Worm (Caenorhabditis elegans) whole organism, early embryonic: ENCODE measurements around the gene Y45F3A.1.

Experiments used
- B0310.2 ChIP-seq: sonication (generic microtip); optimal IDR thresholded peaks from 2 replicates; lab custom pipeline; 2016; ENCODE audit warnings: mild to moderate bottlenecking, missing genetic modification characterization, missing compliant biosample characterization
- F13C5.2 ChIP-seq: sonication (generic microtip); optimal IDR thresholded peaks from 2 replicates; lab custom pipeline; 2017; ENCODE audit warnings: mild to moderate bottlenecking, missing genetic modification characterization, inconsistent platforms, missing compliant biosample characterization
- aly-1 ChIP-seq: sonication (generic microtip); optimal IDR thresholded peaks from 2 replicates; lab custom pipeline; 2016; ENCODE audit warnings: missing genetic modification characterization, missing compliant biosample characterization
- ama-1 ChIP-seq: fragments of 150-350 bp; optimal IDR thresholded peaks from 2 replicates; lab custom pipeline; 2014
- ceh-13 ChIP-seq: fragments of 200-800 bp; sonication (Bioruptor generic); optimal IDR thresholded peaks from 2 replicates; lab custom pipeline; 2018; ENCODE audit warnings: mild to moderate bottlenecking, missing genetic modification characterization, missing compliant biosample characterization
- ceh-36 ChIP-seq: sonication (generic microtip); optimal IDR thresholded peaks from 2 replicates; lab custom pipeline; 2016; ENCODE audit warnings: missing genetic modification characterization, inconsistent platforms, missing compliant biosample characterization
- ets-7 ChIP-seq: sonication (generic microtip); optimal IDR thresholded peaks from 2 replicates; lab custom pipeline; 2016; ENCODE audit warnings: missing genotype, missing genetic modification characterization, missing compliant biosample characterization
- flt-1 ChIP-seq: fragments of 200-800 bp; sonication (Bioruptor generic); IDR thresholded peaks from 2 replicates; pipeline ENCODE4 v1.3.6; 2022; ENCODE audit warnings: missing genetic modification characterization, missing compliant biosample characterization
- hmbx-1 ChIP-seq: sonication (generic microtip); optimal IDR thresholded peaks from 2 replicates; lab custom pipeline; 2016; ENCODE audit warnings: mild to moderate bottlenecking, missing genetic modification characterization, missing compliant biosample characterization
- hmg-4 ChIP-seq: fragments of 200-800 bp; sonication (Bioruptor generic); optimal IDR thresholded peaks from 2 replicates; lab custom pipeline; 2018; ENCODE audit warnings: mild to moderate bottlenecking, missing genetic modification characterization, missing compliant biosample characterization
- hnd-1 ChIP-seq: sonication (generic microtip); optimal IDR thresholded peaks from 2 replicates; lab custom pipeline; 2016; ENCODE audit warnings: missing genetic modification characterization, missing compliant biosample characterization
- pes-1 ChIP-seq: fragments of 200-800 bp; sonication (Bioruptor generic); IDR thresholded peaks from 2 replicates; pipeline ENCODE4 v1.3.6; 2022; ENCODE audit warnings: missing genetic modification reagents, missing genetic modification characterization, missing compliant biosample characterization
- scrt-1 ChIP-seq: fragments of 200-800 bp; sonication (Bioruptor generic); IDR thresholded peaks from 2 replicates; pipeline ENCODE4 v1.3.6; 2022; ENCODE audit warnings: missing genetic modification characterization, missing compliant biosample characterization
- sea-1 ChIP-seq: fragments of 200-800 bp; sonication (Bioruptor generic); conservative IDR thresholded peaks from 2 replicates; pipeline ENCODE4 v1.3.6; 2022; ENCODE audit warnings: missing genetic modification characterization, missing compliant biosample characterization
- tbx-11 ChIP-seq: fragments of 200-800 bp; sonication (Bioruptor generic); IDR thresholded peaks from 2 replicates; pipeline ENCODE4 v1.3.6; 2022; ENCODE audit warnings: missing genetic modification characterization, missing compliant biosample characterization
- tbx-37 ChIP-seq: fragments of 200-800 bp; sonication (Bioruptor generic); conservative IDR thresholded peaks from 2 replicates; pipeline ENCODE4 v1.3.6; 2022; ENCODE audit warnings: missing genetic modification reagents, missing genetic modification characterization, missing compliant biosample characterization
- tra-4 ChIP-seq: sonication (generic microtip); optimal IDR thresholded peaks from 2 replicates; lab custom pipeline; 2017; ENCODE audit warnings: missing genetic modification characterization, missing compliant biosample characterization

The Y45F3A.1 gene

DNA sequence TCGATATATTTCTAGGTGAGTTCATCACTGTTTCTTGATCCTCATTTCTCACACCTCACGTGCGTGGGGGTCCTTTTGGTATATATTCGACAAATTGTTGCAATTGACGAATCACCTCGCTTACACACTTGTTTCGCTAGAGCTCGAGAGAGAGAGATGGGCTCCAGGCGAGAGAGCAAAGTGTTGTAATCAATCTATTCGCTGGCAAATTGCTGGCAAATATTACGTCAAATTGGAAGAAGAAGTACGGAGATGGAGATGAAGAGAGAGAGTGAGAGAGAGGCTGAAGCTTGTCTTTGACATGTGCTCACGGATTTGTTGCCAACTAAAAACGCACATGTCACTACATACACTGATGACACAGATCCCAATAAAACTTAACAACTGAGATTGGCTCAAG is 35.8 kb downstream of the Y45F3A.1 start:
- TF ChIP-seq hmbx-1 (no peak), hmg-4 (GFP tag; lab: Kevin White, UChicago) (no peak), hnd-1 (tag; lab: Kevin White, UChicago) (no peak), aly-1 (tag; lab: Kevin White, UChicago) (no peak), tbx-11 (GFP tag; lab: Robert Waterston, UW) (no peak), ets-7 (tag; lab: Kevin White, UChicago) (no peak), scrt-1 (GFP tag; lab: Robert Waterston, UW) (no peak), ceh-13 (GFP tag; lab: Kevin White, UChicago) (no peak), pes-1 (no peak), tra-4 (no peak), tbx-37 (GFP tag; lab: Robert Waterston, UW) (no peak), B0310.2 (tag; lab: Kevin White, UChicago) (no peak), sea-1 (GFP tag; lab: Robert Waterston, UW) (no peak), F13C5.2 (tag; lab: Kevin White, UChicago) (no peak), flt-1 (GFP tag; lab: Robert Waterston, UW) (no peak), ceh-36 (no peak), ama-1 (lab: Kevin White, UChicago) (no peak)

DNA sequence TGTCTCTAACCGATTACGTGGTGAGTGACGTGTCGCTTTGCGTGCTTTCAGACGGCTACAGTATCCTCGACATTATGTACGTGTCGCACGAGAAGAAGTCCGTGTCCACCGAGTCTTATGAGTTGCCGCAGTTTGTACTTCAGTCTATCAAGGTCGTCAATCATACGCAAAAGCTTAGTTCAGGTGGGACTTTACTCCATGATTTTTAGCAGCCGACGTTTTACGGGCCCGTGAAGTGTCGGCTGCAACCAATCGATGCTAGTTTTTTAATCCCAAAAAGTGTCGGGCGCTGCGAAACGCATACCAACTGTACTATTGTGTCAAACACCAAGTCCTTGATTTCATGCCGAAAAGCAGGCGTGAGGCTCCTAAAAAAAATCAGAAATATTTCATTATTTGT is 36.9 kb downstream of the Y45F3A.1 start:
- TF ChIP-seq flt-1 (GFP tag; lab: Robert Waterston, UW) (no peak), sea-1 (GFP tag; lab: Robert Waterston, UW) (no peak), ceh-13 (GFP tag; lab: Kevin White, UChicago) (no peak), hmbx-1 (no peak), tbx-37 (GFP tag; lab: Robert Waterston, UW) (no peak), hmg-4 (GFP tag; lab: Kevin White, UChicago) (no peak)

DNA sequence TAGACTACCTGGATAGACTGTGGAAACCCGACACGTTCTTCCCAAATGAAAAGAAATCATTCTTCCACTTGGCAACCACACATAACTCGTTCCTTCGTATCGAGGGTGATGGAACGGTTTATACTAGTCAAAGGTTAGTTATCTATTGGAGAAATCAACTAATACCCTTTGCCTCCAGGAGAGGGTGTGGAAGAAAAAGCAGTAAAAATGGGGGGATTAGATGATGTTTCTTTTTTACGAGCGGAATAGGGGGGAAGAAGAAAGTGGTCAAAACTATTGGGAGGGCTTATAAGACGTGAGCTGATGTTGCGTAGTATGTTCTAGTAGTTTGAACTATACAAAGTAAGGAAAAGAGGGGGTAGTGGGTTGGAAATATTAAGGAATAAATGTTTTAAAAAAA is 38.7 kb downstream of the Y45F3A.1 start:
- TF ChIP-seq B0310.2 (tag; lab: Kevin White, UChicago) (no peak), hmg-4 (GFP tag; lab: Kevin White, UChicago) (no peak), pes-1 (no peak), ceh-13 (GFP tag; lab: Kevin White, UChicago) (no peak), ama-1 (lab: Kevin White, UChicago) (no peak), flt-1 (GFP tag; lab: Robert Waterston, UW) (no peak), F13C5.2 (tag; lab: Kevin White, UChicago) (no peak), ceh-36 (no peak), tra-4 (no peak), scrt-1 (GFP tag; lab: Robert Waterston, UW) (no peak), ets-7 (tag; lab: Kevin White, UChicago) (no peak), tbx-37 (GFP tag; lab: Robert Waterston, UW) (no peak)

DNA sequence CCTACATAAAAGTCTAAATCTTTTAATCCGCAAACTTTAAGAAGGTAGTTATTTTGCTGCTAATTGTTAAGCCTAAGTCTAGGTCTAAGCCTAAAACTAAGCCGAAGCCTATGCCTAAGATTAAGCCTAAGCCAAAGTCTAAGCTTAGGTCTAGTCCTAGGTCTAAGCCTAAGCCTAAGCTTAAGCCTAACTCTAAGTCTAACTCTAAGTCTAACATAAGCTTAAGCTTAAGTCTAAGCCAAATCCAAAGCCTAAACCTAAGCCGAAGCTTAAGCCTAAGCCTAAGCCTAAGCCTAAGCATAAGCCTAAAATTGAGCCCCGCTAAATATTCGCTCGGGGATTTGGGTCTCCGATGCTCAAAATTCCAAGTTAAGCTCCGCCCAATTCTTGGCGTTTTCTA is 40.5 kb downstream of the Y45F3A.1 start:
- no peak for TF ChIP-seq tra-4
- peak; percentile 82 for TF ChIP-seq ceh-36

DNA sequence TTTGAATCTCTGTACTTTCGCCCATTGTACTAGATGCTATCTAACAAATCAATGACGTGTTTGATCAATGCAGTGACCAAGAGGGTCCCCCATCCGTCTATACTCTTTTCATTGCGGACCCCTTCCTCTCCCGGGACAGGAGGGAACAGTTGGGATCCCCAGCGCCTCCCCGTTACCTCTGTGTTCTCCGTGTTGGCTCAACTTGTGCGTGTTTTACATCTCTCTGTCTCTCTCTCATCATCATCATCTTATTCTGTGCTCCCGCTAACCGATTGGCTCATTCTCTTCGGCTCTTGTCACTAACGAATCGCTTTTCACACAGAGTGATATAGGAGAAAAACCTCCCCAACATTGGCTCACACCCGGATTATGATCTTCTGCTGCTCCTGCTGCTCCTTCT is 41.2 kb downstream of the Y45F3A.1 start, which contains the start of gene unc-49:
Gene unc-49 (plus strand): TSS at position 240 of the 400 bp plus-strand sequence.
- TF ChIP-seq aly-1 (tag; lab: Kevin White, UChicago) (no peak), tbx-37 (GFP tag; lab: Robert Waterston, UW) (no peak), hmbx-1 (no peak), hnd-1 (tag; lab: Kevin White, UChicago) (no peak), flt-1 (GFP tag; lab: Robert Waterston, UW) (no peak)

DNA sequence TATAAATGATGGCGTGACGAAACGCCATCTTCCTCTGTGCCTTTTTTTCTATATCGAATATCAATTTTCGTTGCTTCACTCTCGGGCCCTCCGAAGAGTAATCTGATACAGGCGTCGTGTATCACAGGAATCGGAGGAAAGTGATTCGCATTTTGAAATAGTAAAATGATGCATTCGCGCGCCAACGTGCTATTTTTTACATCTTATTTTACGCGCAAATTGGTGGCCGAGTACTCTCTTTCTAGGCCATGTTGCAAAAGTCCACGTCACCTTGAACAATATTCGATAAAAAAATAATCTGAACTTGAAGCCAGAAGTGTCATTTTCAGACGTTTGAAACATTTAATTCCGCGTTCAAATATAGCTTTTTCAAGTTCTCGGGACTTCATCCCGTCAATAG is 42.1 kb downstream of the Y45F3A.1 start:
- TF ChIP-seq aly-1 (tag; lab: Kevin White, UChicago) (no peak), ama-1 (lab: Kevin White, UChicago) (no peak), B0310.2 (tag; lab: Kevin White, UChicago) (no peak)

DNA sequence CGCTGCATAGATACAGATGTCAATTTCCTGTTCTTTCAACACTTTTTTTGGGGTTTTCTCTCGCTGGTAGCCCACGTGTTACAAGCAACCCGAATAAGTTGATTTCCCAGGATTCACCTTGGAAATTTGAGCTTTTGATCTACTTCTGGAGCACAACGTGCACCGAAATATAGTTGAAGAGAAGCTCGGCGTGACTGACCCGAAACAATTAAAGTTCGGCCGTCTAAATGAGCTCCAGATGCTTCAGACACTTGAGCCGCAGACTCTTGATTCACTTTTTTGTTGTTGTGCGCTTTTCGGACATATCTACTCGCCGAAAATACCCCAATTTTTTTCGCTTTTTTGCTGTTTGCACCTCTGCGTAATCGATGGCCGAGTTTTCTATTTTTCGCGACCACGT is 42.8 kb downstream of the Y45F3A.1 start:
- TF ChIP-seq scrt-1 (GFP tag; lab: Robert Waterston, UW) = no peak
- TF ChIP-seq hnd-1 (tag; lab: Kevin White, UChicago) = no peak
- TF ChIP-seq F13C5.2 (tag; lab: Kevin White, UChicago) = no peak
- no peak for TF ChIP-seq tra-4
- no peak for TF ChIP-seq B0310.2 (tag; lab: Kevin White, UChicago)
- TF ChIP-seq hmbx-1 = no peak
- TF ChIP-seq hmg-4 (GFP tag; lab: Kevin White, UChicago) = no peak
- no peak for TF ChIP-seq tbx-37 (GFP tag; lab: Robert Waterston, UW)
- TF ChIP-seq tbx-11 (GFP tag; lab: Robert Waterston, UW) = no peak
- no peak for TF ChIP-seq sea-1 (GFP tag; lab: Robert Waterston, UW)
- no peak for TF ChIP-seq ceh-36
- no peak for TF ChIP-seq flt-1 (GFP tag; lab: Robert Waterston, UW)
- no peak for TF ChIP-seq aly-1 (tag; lab: Kevin White, UChicago)
- no peak for TF ChIP-seq ama-1 (lab: Kevin White, UChicago)
- TF ChIP-seq ets-7 (tag; lab: Kevin White, UChicago) = no peak

DNA sequence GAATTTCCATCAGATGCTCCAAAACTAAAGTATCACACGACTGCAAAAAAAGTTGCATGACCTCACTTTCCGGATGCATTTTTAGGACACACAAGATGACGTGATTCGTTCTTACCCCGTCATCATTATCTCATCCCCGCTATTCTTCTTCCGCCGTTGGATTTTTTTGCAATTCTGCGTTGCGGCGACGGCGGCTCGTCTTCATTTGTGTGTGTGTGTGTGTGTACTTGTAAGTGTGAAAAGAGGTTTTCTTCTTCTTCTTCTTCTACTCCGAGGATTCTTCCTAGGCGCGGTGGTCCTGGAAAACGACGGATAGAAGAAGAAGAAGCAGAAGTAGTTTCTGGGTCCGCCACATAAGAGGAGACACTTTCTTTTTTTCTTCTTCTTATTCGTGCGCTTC is 46.0 kb downstream of the Y45F3A.1 start:
- TF ChIP-seq sea-1 (GFP tag; lab: Robert Waterston, UW) (no peak), ceh-36 (no peak), ama-1 (lab: Kevin White, UChicago) (no peak), tbx-37 (GFP tag; lab: Robert Waterston, UW) (no peak), tra-4 (no peak), hmbx-1 (no peak)
